Worm (Caenorhabditis elegans) whole organism, L1 larva: ENCODE data around the gene C30G4.4.

Experiments used
- C04F5.9 ChIP-seq: sonication (generic microtip); optimal IDR thresholded peaks from 2 replicates; lab custom pipeline; 2016; ENCODE audit warnings: missing genetic modification characterization, missing compliant biosample characterization
- aha-1 ChIP-seq: fragments of 150-350 bp; optimal IDR thresholded peaks from 2 replicates; lab custom pipeline; 2014; ENCODE audit warnings: missing biosample characterization, missing genetic modification characterization
- aly-2 ChIP-seq: fragments of 150-350 bp; optimal IDR thresholded peaks from 2 replicates; lab custom pipeline; 2014; ENCODE audit warnings: missing biosample characterization, missing genetic modification characterization
- ama-1 ChIP-seq: fragments of 150-350 bp; optimal IDR thresholded peaks from 2 replicates; lab custom pipeline; 2014
- blmp-1 ChIP-seq: fragments of 150-350 bp; optimal IDR thresholded peaks from 2 replicates; lab custom pipeline; 2014; ENCODE audit warnings: missing biosample characterization, missing genetic modification characterization
- ceh-82 ChIP-seq, 3 experiments: fragments of 150-350 bp in 1 of 3; sonication (generic microtip) in 2 of 3; optimal IDR thresholded peaks; 2 replicates each; lab custom pipeline; 2014 to 2017; ENCODE audit warnings: missing biosample characterization in 3 of 3, missing genetic modification characterization in 3 of 3
- dpl-1 ChIP-seq, 3 experiments: fragments of 150-350 bp in 2 of 3; sonication (generic microtip) in 1 of 3; optimal IDR thresholded peaks; 2 replicates each; lab custom pipeline; 2014 to 2017; ENCODE audit warnings: missing biosample characterization in 3 of 3, missing genetic modification characterization in 3 of 3, missing genetic modification reagents in 3 of 3
- egl-27 ChIP-seq, 2 experiments: fragments of 150-350 bp in 1 of 2; sonication (generic microtip); optimal IDR thresholded peaks; 3 replicates each; lab custom pipeline; 2017 to 2018; ENCODE audit warnings: missing biosample characterization in 2 of 2, missing genetic modification characterization in 2 of 2, missing genetic modification reagents in 2 of 2
- ets-5 ChIP-seq: fragments of 200-800 bp; sonication (Bioruptor generic); IDR thresholded peaks from 2 replicates; pipeline ENCODE4 v1.3.6; 2022; ENCODE audit warnings: missing genetic modification characterization, missing compliant biosample characterization
- lin-13 ChIP-seq: fragments of 150-350 bp; optimal IDR thresholded peaks from 2 replicates; lab custom pipeline; 2014; ENCODE audit warnings: missing biosample characterization, missing genetic modification reagents, missing genetic modification characterization
- mef-2 ChIP-seq: fragments of 150-350 bp; optimal IDR thresholded peaks from 2 replicates; lab custom pipeline; 2014; ENCODE audit warnings: missing biosample characterization, missing genetic modification characterization
- nhr-11 ChIP-seq: fragments of 150-350 bp; optimal IDR thresholded peaks from 2 replicates; lab custom pipeline; 2014; ENCODE audit warnings: missing biosample characterization, missing genetic modification characterization
- snpc-4 ChIP-seq: fragments of 150-350 bp; optimal IDR thresholded peaks from 2 replicates; lab custom pipeline; 2014; ENCODE audit warnings: missing biosample characterization, missing genetic modification characterization
- unc-98 ChIP-seq: fragments of 200-800 bp; sonication (Bioruptor generic); IDR thresholded peaks from 2 replicates; pipeline ENCODE4 v1.3.6; 2022; ENCODE audit warnings: missing genetic modification characterization, missing compliant biosample characterization

DNA sequence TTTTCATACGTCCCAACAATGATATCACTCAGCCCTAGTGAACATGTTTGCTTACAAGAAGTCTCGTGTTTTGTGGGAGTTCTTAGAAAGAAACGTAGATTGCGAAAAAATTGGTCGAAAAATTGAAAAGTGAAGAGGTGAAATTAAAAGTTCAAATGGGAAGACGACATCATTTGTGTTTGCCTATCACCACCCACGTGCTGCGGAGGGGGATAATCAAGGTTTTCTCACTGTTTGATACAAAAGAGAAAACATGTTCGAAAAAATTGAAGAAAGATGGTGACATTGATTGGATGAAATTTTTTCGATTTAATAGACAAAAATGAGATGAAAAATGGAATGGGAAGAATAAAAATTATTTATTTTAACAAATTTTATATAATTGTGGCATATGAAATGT is 1.5 kb downstream of the C30G4.4 start:
- TF ChIP-seq blmp-1 (tag; lab: Kevin White, UChicago) (peak; percentile 91), egl-27 (tag; optimal IDR thresholded peaks at IDR 0.05; lab: Kevin White, UChicago) (no peak), ceh-82 (tag; optimal IDR thresholded peaks at IDR 0.05; lab: Kevin White, UChicago) (no peak), dpl-1 (GFP tag; optimal IDR thresholded peaks at IDR 0.05; lab: Kevin White, UChicago) (no peak), snpc-4 (no peak), aly-2 (tag; lab: Kevin White, UChicago) (no peak), nhr-11 (tag; lab: Kevin White, UChicago) (no peak), aha-1 (tag; lab: Kevin White, UChicago) (no peak), unc-98 (GFP tag; lab: Robert Waterston, UW) (no peak), lin-13 (no peak), mef-2 (tag; lab: Kevin White, UChicago) (no peak), ama-1 (no peak), ets-5 (GFP tag; lab: Robert Waterston, UW) (no peak), C04F5.9 (tag; lab: Kevin White, UChicago) (no peak)
